Fruit fly (Drosophila melanogaster) whole organism, adult: ENCODE data around the gene clumsy.

Experiments
- CG11617 ChIP-seq: fragments of 200-800 bp; sonication (Bioruptor generic); optimal IDR thresholded peaks from 2 replicates; lab custom pipeline; 2017; ENCODE audit warnings: mild to moderate bottlenecking, missing biosample characterization, missing genetic modification reagents, missing genetic modification characterization
- CG12768 ChIP-seq: fragments of 200-800 bp; sonication (Bioruptor generic); optimal IDR thresholded peaks from 2 replicates; lab custom pipeline; 2017; ENCODE audit warnings: missing biosample characterization, missing genetic modification characterization, mild to moderate bottlenecking, moderate library complexity, missing genetic modification reagents
- CG14711 ChIP-seq: fragments of 200-800 bp; sonication (Bioruptor generic); optimal IDR thresholded peaks from 2 replicates; lab custom pipeline; 2018; ENCODE audit warnings: missing biosample characterization, mild to moderate bottlenecking, missing genetic modification characterization, moderate library complexity
- CG1620 ChIP-seq: fragments of 200-800 bp; sonication (Bioruptor generic); optimal IDR thresholded peaks from 2 replicates; lab custom pipeline; 2016; ENCODE audit warnings: missing biosample characterization, missing genetic modification characterization
- CG33017 ChIP-seq: fragments of 200-800 bp; sonication (Bioruptor generic); optimal IDR thresholded peaks from 2 replicates; lab custom pipeline; 2018; ENCODE audit warnings: missing biosample characterization, mild to moderate bottlenecking, missing genetic modification characterization, moderate library complexity
- CG5204 ChIP-seq: fragments of 200-800 bp; sonication (Bioruptor generic); optimal IDR thresholded peaks from 2 replicates; lab custom pipeline; 2016; ENCODE audit warnings: missing biosample characterization, missing genetic modification characterization
- CG7045 ChIP-seq: fragments of 200-800 bp; sonication (Bioruptor generic); optimal IDR thresholded peaks from 2 replicates; lab custom pipeline; 2017; ENCODE audit warnings: missing biosample characterization, mild to moderate bottlenecking, missing genetic modification characterization
- CG7101 ChIP-seq: fragments of 200-800 bp; sonication (Bioruptor generic); optimal IDR thresholded peaks from 2 replicates; lab custom pipeline; 2018; ENCODE audit warnings: missing biosample characterization, mild to moderate bottlenecking, missing genetic modification characterization, moderate library complexity
- Clk ChIP-seq: fragments of 200-800 bp; sonication (Bioruptor generic); optimal IDR thresholded peaks from 2 replicates; lab custom pipeline; 2017; ENCODE audit warnings: missing biosample characterization, missing genetic modification characterization
- Crg-1 ChIP-seq: fragments of 200-800 bp; sonication (Bioruptor generic); optimal IDR thresholded peaks from 2 replicates; lab custom pipeline; 2016; ENCODE audit warnings: missing biosample characterization, missing genetic modification characterization
- Hr96 ChIP-seq: fragments of 200-800 bp; sonication (Bioruptor generic); optimal IDR thresholded peaks from 2 replicates; lab custom pipeline; 2016; ENCODE audit warnings: missing biosample characterization, missing genetic modification characterization
- Mnt ChIP-seq: fragments of 200-800 bp; sonication (Bioruptor generic); optimal IDR thresholded peaks from 2 replicates; lab custom pipeline; 2016; ENCODE audit warnings: missing biosample characterization, mild to moderate bottlenecking, missing genetic modification characterization
- bab1 ChIP-seq: fragments of 200-800 bp; sonication (Bioruptor generic); optimal IDR thresholded peaks from 3 replicates; lab custom pipeline; 2019; ENCODE audit warnings: missing biosample characterization, mild to moderate bottlenecking, missing genetic modification characterization, moderate library complexity
- cic ChIP-seq: fragments of 200-800 bp; sonication (Bioruptor generic); optimal IDR thresholded peaks from 2 replicates; lab custom pipeline; 2017; ENCODE audit warnings: missing biosample characterization, mild to moderate bottlenecking, missing genetic modification characterization, moderate library complexity
- cnc ChIP-seq, 2 experiments: fragments of >200 bp; optimal IDR thresholded peaks; 2 replicates each; lab custom pipeline; 2017
- kay ChIP-seq: fragments of 200-800 bp; sonication (Bioruptor generic); peaks from one replicate; lab custom pipeline; 2016; ENCODE audit warnings: missing biosample characterization, missing genetic modification characterization, borderline replicate concordance
- ovo ChIP-seq: fragments of 200-800 bp; sonication (Bioruptor generic); optimal IDR thresholded peaks from 2 replicates; lab custom pipeline; 2016; ENCODE audit warnings: missing biosample characterization, missing genetic modification characterization
- pad ChIP-seq: fragments of 200-800 bp; sonication (Bioruptor generic); optimal IDR thresholded peaks from 3 replicates; lab custom pipeline; 2017; ENCODE audit warnings: missing biosample characterization, missing genetic modification characterization, mild to moderate bottlenecking, moderate library complexity, missing genetic modification reagents
- tj ChIP-seq: fragments of 200-800 bp; sonication (Bioruptor generic); optimal IDR thresholded peaks from 3 replicates; lab custom pipeline; 2017; ENCODE audit warnings: missing biosample characterization, mild to moderate bottlenecking, missing genetic modification characterization, moderate library complexity
- toe ChIP-seq: fragments of 200-800 bp; sonication (Bioruptor generic); optimal IDR thresholded peaks from 2 replicates; lab custom pipeline; 2016; ENCODE audit warnings: missing biosample characterization, missing genetic modification characterization

Gene clumsy

dm6 chr2L:21168295-21169159 lies 37.8 kb upstream of the clumsy start, which contains the start of the genes mAcon1, CG43345 and CG43346:
TSS of gene mAcon1 (plus strand) at chr2L:21168570.
TSS of gene CG43345 (minus strand) at chr2L:21168581.
TSS of gene CG43346 (minus strand) at chr2L:21168581.
- TF ChIP-seq CG5204 (GFP tag; lab: Kevin White, UChicago): no peak
- TF ChIP-seq pad (GFP tag; lab: Kevin White, UChicago): peak; percentile 87
- no peak for TF ChIP-seq cnc (optimal IDR thresholded peaks at IDR 0.05; lab: Kevin White, UChicago)
- peak; percentile 91 for TF ChIP-seq Mnt
- TF ChIP-seq CG11617 (GFP tag; lab: Kevin White, UChicago): peak; percentile 88
- peak; percentile 87 for TF ChIP-seq CG7101 (tag; lab: Kevin White, UChicago)
- TF ChIP-seq Clk (GFP tag; lab: Kevin White, UChicago): peak; percentile 84
- TF ChIP-seq Crg-1 (GFP tag; lab: Kevin White, UChicago): peak; percentile 97
- TF ChIP-seq CG1620: peak; percentile 92
- peak; percentile 70 for TF ChIP-seq cic
- TF ChIP-seq tj (GFP tag; lab: Kevin White, UChicago): peak; percentile 67
- TF ChIP-seq bab1 (GFP tag; lab: Kevin White, UChicago): peak; percentile 71
- TF ChIP-seq ovo (GFP tag; lab: Kevin White, UChicago): peak; percentile 85
- no peak for TF ChIP-seq toe (GFP tag; lab: Kevin White, UChicago)
- peak; percentile 94 for TF ChIP-seq CG12768 (GFP tag; lab: Kevin White, UChicago)
- TF ChIP-seq CG7045 (GFP tag; lab: Kevin White, UChicago): peak; percentile 87
- TF ChIP-seq CG33017 (tag; lab: Kevin White, UChicago): peak; percentile 86
- TF ChIP-seq Hr96 (GFP tag; lab: Kevin White, UChicago): peak; percentile 95
- TF ChIP-seq CG14711 (tag; lab: Kevin White, UChicago): peak; percentile 72
- no peak for TF ChIP-seq kay

dm6 chr2L:21169160-21169624 lies 37.1 kb upstream of the clumsy start:
- TF ChIP-seq CG33017 (tag; lab: Kevin White, UChicago) (no peak), cnc (optimal IDR thresholded peaks at IDR 0.05; lab: Kevin White, UChicago) (no peak), CG1620 (no peak), tj (GFP tag; lab: Kevin White, UChicago) (no peak), CG7045 (GFP tag; lab: Kevin White, UChicago) (peak; percentile 2), CG11617 (GFP tag; lab: Kevin White, UChicago) (no peak), CG12768 (GFP tag; lab: Kevin White, UChicago) (peak; percentile 43), CG5204 (GFP tag; lab: Kevin White, UChicago) (no peak), Crg-1 (GFP tag; lab: Kevin White, UChicago) (no peak), Hr96 (GFP tag; lab: Kevin White, UChicago) (no peak), Clk (GFP tag; lab: Kevin White, UChicago) (no peak), ovo (GFP tag; lab: Kevin White, UChicago) (no peak), CG7101 (tag; lab: Kevin White, UChicago) (no peak), pad (GFP tag; lab: Kevin White, UChicago) (no peak), cic (peak; percentile 12), Mnt (no peak), kay (no peak), CG14711 (tag; lab: Kevin White, UChicago) (no peak), toe (GFP tag; lab: Kevin White, UChicago) (no peak), bab1 (GFP tag; lab: Kevin White, UChicago) (no peak)

dm6 chr2L:21169863-21170262 lies 36.4 kb upstream of the clumsy start:
- TF ChIP-seq tj (GFP tag; lab: Kevin White, UChicago) (no peak), CG33017 (tag; lab: Kevin White, UChicago) (no peak), kay (no peak)

- TF ChIP-seq pad (GFP tag; lab: Kevin White, UChicago) (no peak), cnc (optimal IDR thresholded peaks at IDR 0.05; lab: Kevin White, UChicago) (no peak), CG7045 (GFP tag; lab: Kevin White, UChicago) (no peak), bab1 (GFP tag; lab: Kevin White, UChicago) (no peak), CG12768 (GFP tag; lab: Kevin White, UChicago) (no peak), CG33017 (tag; lab: Kevin White, UChicago) (no peak), Mnt (no peak), Hr96 (GFP tag; lab: Kevin White, UChicago) (no peak), tj (GFP tag; lab: Kevin White, UChicago) (no peak)
These were observed 33.4 kb upstream of the clumsy start, which contains the start of gene CG31627 for dm6 chr2L:21172922-21173321. TSS of gene CG31627 (plus strand) at chr2L:21173222.

dm6 chr2L:21178436-21179216 lies 27.7 kb upstream of the clumsy start:
- TF ChIP-seq tj (GFP tag; lab: Kevin White, UChicago): peak; percentile 41
- no peak for TF ChIP-seq CG33017 (tag; lab: Kevin White, UChicago)
- TF ChIP-seq cic: peak; percentile 42
- TF ChIP-seq Crg-1 (GFP tag; lab: Kevin White, UChicago): peak; percentile 10
- peak; percentile 88 for TF ChIP-seq Mnt
